Worm (Caenorhabditis elegans) whole organism, L1 larva: ENCODE results near the gene Y46E12A.5.

Experiments
- aha-1 ChIP-seq: fragments of 150-350 bp; optimal IDR thresholded peaks from 2 replicates; lab custom pipeline; 2014; ENCODE audit warnings: missing biosample characterization, missing genetic modification characterization
- blmp-1 ChIP-seq: fragments of 150-350 bp; optimal IDR thresholded peaks from 2 replicates; lab custom pipeline; 2014; ENCODE audit warnings: missing biosample characterization, missing genetic modification characterization
- fkh-8 ChIP-seq: sonication (generic microtip); optimal IDR thresholded peaks from 2 replicates; lab custom pipeline; 2016; ENCODE audit warnings: mild to moderate bottlenecking, missing genetic modification characterization, missing compliant biosample characterization
- mab-9 ChIP-seq: fragments of 200-800 bp; sonication (Bioruptor generic); IDR thresholded peaks from 2 replicates; pipeline ENCODE4 v1.3.6; 2022; ENCODE audit warnings: missing genetic modification reagents, missing genetic modification characterization, missing compliant biosample characterization
- mep-1 ChIP-seq: fragments of 150-350 bp; optimal IDR thresholded peaks from 2 replicates; lab custom pipeline; 2014; ENCODE audit warnings: missing biosample characterization, missing genetic modification characterization
- nhr-19 ChIP-seq: fragments of 200-800 bp; sonication (Bioruptor generic); conservative IDR thresholded peaks from 2 replicates; pipeline ENCODE4 v1.3.6; 2022; ENCODE audit warnings: missing genetic modification characterization, missing compliant biosample characterization
- nhr-28 ChIP-seq: fragments of 150-350 bp; optimal IDR thresholded peaks from 2 replicates; lab custom pipeline; 2014; ENCODE audit warnings: missing biosample characterization, missing genetic modification characterization
- nhr-76 ChIP-seq: sonication (generic microtip); optimal IDR thresholded peaks from 2 replicates; lab custom pipeline; 2017; ENCODE audit warnings: missing biosample characterization, missing genetic modification characterization
- pqm-1 ChIP-seq: sonication (generic microtip); optimal IDR thresholded peaks from 3 replicates; lab custom pipeline; 2017; ENCODE audit warnings: missing biosample characterization, missing genetic modification characterization
- snpc-4 ChIP-seq: fragments of 150-350 bp; optimal IDR thresholded peaks from 2 replicates; lab custom pipeline; 2014; ENCODE audit warnings: missing biosample characterization, missing genetic modification characterization
- zag-1 ChIP-seq: fragments of 150-350 bp; optimal IDR thresholded peaks from 2 replicates; lab custom pipeline; 2014; ENCODE audit warnings: missing biosample characterization, missing genetic modification characterization

DNA sequence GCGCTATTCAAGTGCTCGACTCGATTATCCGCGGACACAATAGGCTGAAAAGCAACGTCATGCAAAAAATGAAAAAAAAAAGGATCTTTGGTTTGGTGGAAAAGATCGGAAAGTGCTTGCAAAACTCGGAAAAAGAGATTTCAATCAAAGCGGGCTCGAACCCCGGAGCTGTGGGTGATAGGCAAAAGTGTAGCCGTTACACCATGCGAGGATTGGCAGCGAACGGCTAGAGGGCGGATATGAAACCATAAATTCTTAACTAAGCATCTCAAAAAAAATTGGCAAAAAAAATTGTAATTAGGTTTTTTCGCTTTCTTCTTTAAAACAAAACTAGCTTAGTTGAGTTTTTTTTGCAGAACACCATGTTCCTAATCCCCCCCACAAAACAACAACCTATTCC lies 13.6 kb downstream of the Y46E12A.5 start:
- no peak for TF ChIP-seq blmp-1
- TF ChIP-seq mep-1 = no peak
- no peak for TF ChIP-seq nhr-19 (GFP tag; lab: Robert Waterston, UW)
- no peak for TF ChIP-seq pqm-1
- TF ChIP-seq zag-1 = no peak
- no peak for TF ChIP-seq snpc-4 (tag; lab: Kevin White, UChicago)
- TF ChIP-seq nhr-76 = no peak
- no peak for TF ChIP-seq mab-9 (GFP tag; lab: Robert Waterston, UW)
- no peak for TF ChIP-seq nhr-28 (tag; lab: Kevin White, UChicago)
- TF ChIP-seq aha-1 (tag; lab: Kevin White, UChicago) = no peak
- TF ChIP-seq fkh-8 (tag; lab: Kevin White, UChicago) = no peak
